Worm (Caenorhabditis elegans): Measurements from ENCODE around the gene F32D1.3.
A peak's percentile ranks its signal among the peaks of the same experiment; 100 is the strongest.
"Not testable (repeated sequence)": the region's sequence is repeated elsewhere in the genome, so short reads cannot be mapped to it uniquely, and the experiment has no call there.

The F32D1.3 gene

ce11 chrV:4336462-4336861 is 24.9 kb downstream of the F32D1.3 start, which contains the start of gene irld-1:
Gene irld-1, plus strand, starts transcription at chrV:4336762.
- TF ChIP-seq ceh-39 (tag; optimal IDR thresholded peaks at IDR 0.05); elt-1 (tag; optimal IDR thresholded peaks at IDR 0.05; ENCODE audit: borderline replicate concordance, insufficient read depth); mls-2 (tag; optimal IDR thresholded peaks at IDR 0.05): not testable (repeated sequence)

ce11 chrV:4332450-4332849 is 28.9 kb downstream of the F32D1.3 start, which contains the start of gene oac-12:
Gene oac-12, minus strand, starts transcription at chrV:4332550.
- TF ChIP-seq lin-13 (tag; optimal IDR thresholded peaks at IDR 0.05) (no peak), ztf-11 (tag; optimal IDR thresholded peaks at IDR 0.05) (no peak), tbx-8 (GFP tag; optimal IDR thresholded peaks at IDR 0.05) (no peak), bed-3 (GFP tag; optimal IDR thresholded peaks at IDR 0.05) (no peak), blmp-1 (tag; optimal IDR thresholded peaks at IDR 0.05) (no peak), nhr-12 (tag; optimal IDR thresholded peaks at IDR 0.05) (no peak), cnd-1 (tag; optimal IDR thresholded peaks at IDR 0.05) (no peak), mep-1 (tag; optimal IDR thresholded peaks at IDR 0.05) (no peak), unc-39 (tag; optimal IDR thresholded peaks at IDR 0.05) (no peak), elt-3 (tag; optimal IDR thresholded peaks at IDR 0.05) (no peak), nhr-2 (tag; optimal IDR thresholded peaks at IDR 0.05) (no peak), pha-4 (tag; optimal IDR thresholded peaks at IDR 0.05) (no peak), nhr-28 (tag; optimal IDR thresholded peaks at IDR 0.05) (no peak), nhr-76 (tag; optimal IDR thresholded peaks at IDR 0.05) (no peak), unc-62 (GFP tag; optimal IDR thresholded peaks at IDR 0.05) (no peak)

DNA sequence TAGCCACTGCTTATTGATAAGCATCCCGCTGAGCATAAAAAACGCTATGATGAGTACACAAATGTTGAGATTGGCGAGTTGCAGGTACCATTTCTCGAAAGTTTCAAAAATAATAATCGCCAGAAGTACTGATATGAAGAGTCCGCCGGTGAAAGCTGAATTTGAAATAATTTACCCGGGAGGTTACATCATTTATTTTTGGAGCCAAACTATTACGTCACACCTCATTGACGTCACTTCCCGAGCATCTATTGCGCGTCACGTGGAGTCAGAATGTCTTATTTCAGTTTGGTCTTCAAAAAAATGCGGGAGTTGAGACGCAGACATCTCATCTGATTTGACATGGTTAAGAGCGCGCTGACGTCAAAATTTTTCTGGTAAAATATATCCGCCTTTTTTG is 30.5 kb downstream of the F32D1.3 start:
- TF ChIP-seq nhr-76 (tag; optimal IDR thresholded peaks at IDR 0.05), result no peak
- TF ChIP-seq zip-8 (tag; optimal IDR thresholded peaks at IDR 0.05), result peak; percentile 95
- no peak for TF ChIP-seq nhr-28 (tag; optimal IDR thresholded peaks at IDR 0.05)

DNA sequence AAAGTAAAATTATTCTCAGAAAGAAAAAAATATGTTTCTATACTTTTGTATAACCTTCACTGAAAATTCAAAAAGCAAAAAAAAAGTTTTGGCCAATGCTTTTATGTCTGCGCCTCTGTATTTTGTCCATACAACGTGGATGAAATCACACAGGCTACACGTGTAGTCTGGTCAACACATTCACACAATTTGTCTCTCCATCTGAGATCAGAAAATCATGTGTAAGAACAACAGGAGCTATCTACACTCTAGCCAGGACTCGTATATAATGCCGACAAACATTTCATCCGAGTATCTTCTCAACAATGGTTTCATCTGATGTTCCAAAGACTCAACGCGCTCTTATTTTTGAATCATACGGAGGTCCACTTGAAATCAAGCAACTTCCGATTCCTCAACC is 34.5 kb downstream of the F32D1.3 start, which contains the start of gene D2063.1:
D2063.1 (plus strand) TSS at position 281 of the 400 bp plus-strand sequence.
- TF ChIP-seq hlh-1 (tag; optimal IDR thresholded peaks at IDR 0.05) (peak; percentile 61), cnd-1 (tag; optimal IDR thresholded peaks at IDR 0.05) (no peak)

- TF ChIP-seq tbx-8 (GFP tag; optimal IDR thresholded peaks at IDR 0.05) (no peak), ces-1 (GFP tag; optimal IDR thresholded peaks at IDR 0.05) (no peak), nhr-2 (tag; optimal IDR thresholded peaks at IDR 0.05) (no peak), nhr-12 (tag; optimal IDR thresholded peaks at IDR 0.05) (no peak), flh-1 (GFP tag; optimal IDR thresholded peaks at IDR 0.05) (no peak), mep-1 (tag; optimal IDR thresholded peaks at IDR 0.05) (no peak), nhr-76 (tag; optimal IDR thresholded peaks at IDR 0.05) (no peak), pha-4 (tag; optimal IDR thresholded peaks at IDR 0.05) (no peak), mls-2 (tag; optimal IDR thresholded peaks at IDR 0.05) (no peak), sem-2 (GFP tag; optimal IDR thresholded peaks at IDR 0.05) (no peak), sptf-1 (tag; optimal IDR thresholded peaks at IDR 0.05) (no peak), ceh-83 (GFP tag; optimal IDR thresholded peaks at IDR 0.05) (no peak), hlh-1 (tag; optimal IDR thresholded peaks at IDR 0.05) (no peak), ztf-11 (tag; optimal IDR thresholded peaks at IDR 0.05) (no peak), ceh-43 (GFP tag; optimal IDR thresholded peaks at IDR 0.05) (no peak), blmp-1 (tag; optimal IDR thresholded peaks at IDR 0.05) (no peak), nhr-237 (tag; optimal IDR thresholded peaks at IDR 0.05) (no peak), M03D4.4 (tag; optimal IDR thresholded peaks at IDR 0.05) (no peak), cnd-1 (tag; optimal IDR thresholded peaks at IDR 0.05) (no peak), elt-3 (tag; optimal IDR thresholded peaks at IDR 0.05) (no peak)
Observed at ce11 chrV:4325415-4325814, 36.0 kb downstream of the F32D1.3 start, which contains the start of gene nhr-125. Gene nhr-125, minus strand, starts transcription at chrV:4325515.

- TF ChIP-seq pha-4 (tag; optimal IDR thresholded peaks at IDR 0.05) (no peak), snpc-4 (tag; optimal IDR thresholded peaks at IDR 0.05) (no peak), sptf-1 (tag; optimal IDR thresholded peaks at IDR 0.05) (no peak), elt-1 (tag; optimal IDR thresholded peaks at IDR 0.05; ENCODE audit: borderline replicate concordance, insufficient read depth) (no peak), tbx-8 (GFP tag; optimal IDR thresholded peaks at IDR 0.05) (no peak), ceh-43 (GFP tag; optimal IDR thresholded peaks at IDR 0.05) (no peak), ceh-39 (tag; optimal IDR thresholded peaks at IDR 0.05) (no peak), nhr-28 (tag; optimal IDR thresholded peaks at IDR 0.05) (no peak), lin-13 (tag; optimal IDR thresholded peaks at IDR 0.05) (no peak), mab-5 (tag; optimal IDR thresholded peaks at IDR 0.05) (no peak), bed-3 (GFP tag; optimal IDR thresholded peaks at IDR 0.05) (no peak), nhr-12 (tag; optimal IDR thresholded peaks at IDR 0.05) (no peak), nhr-237 (tag; optimal IDR thresholded peaks at IDR 0.05) (no peak), lin-32 (GFP tag; optimal IDR thresholded peaks at IDR 0.05) (no peak), ztf-11 (tag; optimal IDR thresholded peaks at IDR 0.05) (no peak), unc-120 (tag; optimal IDR thresholded peaks at IDR 0.05; ENCODE audit: poor library complexity, severe bottlenecking) (no peak)
Observed at ce11 chrV:4322706-4323105, 38.7 kb downstream of the F32D1.3 start, which contains the start of gene R02D1.2. Gene R02D1.2, minus strand, starts transcription at chrV:4322806.
